Worm (Caenorhabditis elegans): ENCODE data around the gene mog-4.

ce11 chrII:14555019-14555418, 6.4 kb downstream of the mog-4 start:
- TF ChIP-seq nhr-237 (tag; optimal IDR thresholded peaks at IDR 0.05): no peak
- TF ChIP-seq snpc-4 (tag; optimal IDR thresholded peaks at IDR 0.05): no peak
- no peak for TF ChIP-seq nhr-76 (tag; optimal IDR thresholded peaks at IDR 0.05)
